Fruit fly (Drosophila melanogaster) whole organism, embryonic: Measurements from ENCODE around the gene CG7365.

Experiments used
- CG4730 ChIP-seq: fragments of 200-800 bp; sonication (Bioruptor generic); IDR thresholded peaks from 2 replicates; pipeline ENCODE4 v1.3.6; 2022; ENCODE audit warnings: missing biosample characterization, missing genetic modification characterization
- CG6689 ChIP-seq: fragments of 200-800 bp; sonication (Bioruptor generic); IDR thresholded peaks from 2 replicates; pipeline ENCODE4 v1.3.6; 2022; ENCODE audit warnings: missing biosample characterization, missing genetic modification characterization
- CG9727 ChIP-seq: fragments of 200-800 bp; sonication (Bioruptor generic); optimal IDR thresholded peaks from 3 replicates; lab custom pipeline; 2017; ENCODE audit warnings: missing biosample characterization, mild to moderate bottlenecking, missing genetic modification characterization
- H15 ChIP-seq: fragments of 200-800 bp; sonication (Bioruptor generic); IDR thresholded peaks from 3 replicates; pipeline ENCODE4 v1.3.6; 2022; ENCODE audit warnings: missing biosample characterization, missing genetic modification characterization
- Rfx ChIP-seq: fragments of 200-800 bp; sonication (Bioruptor generic); IDR thresholded peaks from 2 replicates; pipeline ENCODE4 v1.3.6; 2022; ENCODE audit warnings: missing biosample characterization, missing genetic modification characterization
- br ChIP-seq: fragments of >200 bp; optimal IDR thresholded peaks from 2 replicates; lab custom pipeline; 2017
- btn ChIP-seq: fragments of 200-800 bp; sonication (Bioruptor generic); optimal IDR thresholded peaks from 2 replicates; lab custom pipeline; 2016; ENCODE audit warnings: missing biosample characterization, missing genetic modification characterization
- cad ChIP-seq: fragments of >200 bp; optimal IDR thresholded peaks from 2 replicates; lab custom pipeline; 2017; ENCODE audit warnings: missing biosample characterization, missing genetic modification characterization
- h ChIP-seq: fragments of >200 bp; optimal IDR thresholded peaks from 2 replicates; lab custom pipeline; 2017
- jigr1 ChIP-seq: fragments of 200-800 bp; sonication (Bioruptor generic); IDR thresholded peaks from 3 replicates; pipeline ENCODE4 v1.3.6; 2022; ENCODE audit warnings: missing biosample characterization, missing genetic modification characterization
- prd ChIP-seq, 3 experiments: fragments of >200 bp in 2 of 3; fragments of 200-800 bp in 1 of 3; sonication (Bioruptor generic) in 1 of 3; optimal IDR thresholded peaks in 2 of 3; IDR thresholded peaks in 1 of 3; 2 replicates in 2 of 3; 3 replicates in 1 of 3; pipeline versions ENCODE4 v1.3.6 to Lab custom; 2017 to 2022; ENCODE audit warnings: missing biosample characterization in 1 of 3, missing genetic modification characterization in 1 of 3

DNA sequence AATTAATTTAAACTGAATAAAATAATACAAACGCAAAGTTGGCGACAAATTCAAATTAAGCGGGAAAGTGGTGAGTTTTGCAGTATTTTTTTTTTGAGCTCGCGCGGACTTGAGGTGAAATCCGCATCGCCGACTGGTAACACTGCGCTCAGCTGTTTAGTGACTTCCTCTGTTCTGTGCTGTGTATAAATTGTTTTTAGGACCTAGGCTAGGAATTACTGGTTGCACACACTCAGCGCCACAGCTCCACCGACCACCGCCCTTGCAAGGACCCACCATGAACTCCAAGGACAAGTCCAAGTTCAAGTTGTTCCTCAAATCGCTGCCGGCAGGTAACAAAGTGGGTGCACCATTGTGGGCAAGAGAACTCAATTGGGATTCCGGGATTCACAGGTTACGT is 1.9 kb upstream of the CG7365 start, which contains the start of gene gig:
- no peak for TF ChIP-seq H15 (GFP tag; lab: Robert Waterston, UW)
- no peak for TF ChIP-seq jigr1 (GFP tag; lab: Robert Waterston, UW)
- TF ChIP-seq CG6689 (GFP tag; lab: Robert Waterston, UW), result no peak
- no peak for TF ChIP-seq CG9727 (GFP tag; lab: Kevin White, UChicago)
- no peak for TF ChIP-seq prd (optimal IDR thresholded peaks at IDR 0.05; lab: Kevin White, UChicago)
- no peak for TF ChIP-seq prd (GFP tag; IDR thresholded peaks at IDR 0.05; lab: Robert Waterston, UW)
- TF ChIP-seq h, result no peak
- no peak for TF ChIP-seq CG4730 (GFP tag; lab: Robert Waterston, UW)
- no peak for TF ChIP-seq btn (GFP tag; lab: Kevin White, UChicago)
- TF ChIP-seq br (lab: Kevin White, UChicago), result no peak
- TF ChIP-seq Rfx (GFP tag; lab: Robert Waterston, UW), result no peak
- TF ChIP-seq cad (GFP tag; lab: Kevin White, UChicago), result no peak
